Fruit fly (Drosophila melanogaster) whole organism, embryonic: Measurements from ENCODE around the gene Cyp310a1.
A peak's percentile ranks its signal among the peaks of the same experiment; 100 is the strongest.

Source experiments
- Abd-B ChIP-seq: fragments of 200-800 bp; sonication (Bioruptor generic); optimal IDR thresholded peaks from 2 replicates; lab custom pipeline; 2018; ENCODE audit warnings: missing biosample characterization, mild to moderate bottlenecking, missing genetic modification characterization, moderate library complexity
- BtbVII ChIP-seq: fragments of 200-800 bp; sonication (Bioruptor generic); optimal IDR thresholded peaks from 3 replicates; lab custom pipeline; 2017; ENCODE audit warnings: missing biosample characterization, mild to moderate bottlenecking, missing genetic modification characterization
- CG10147 ChIP-seq: fragments of 200-800 bp; sonication (Bioruptor generic); optimal IDR thresholded peaks from 2 replicates; lab custom pipeline; 2019; ENCODE audit warnings: missing biosample characterization, mild to moderate bottlenecking, missing genetic modification characterization, moderate library complexity
- CG10462 ChIP-seq: fragments of 200-800 bp; sonication (Bioruptor generic); optimal IDR thresholded peaks from 2 replicates; lab custom pipeline; 2016; ENCODE audit warnings: missing biosample characterization, missing genetic modification characterization
- CG10654 ChIP-seq: fragments of 200-800 bp; sonication (Bioruptor generic); optimal IDR thresholded peaks from 2 replicates; lab custom pipeline; 2016; ENCODE audit warnings: missing biosample characterization, missing genetic modification characterization
- CG11456 ChIP-seq: fragments of 200-800 bp; sonication (Bioruptor generic); IDR thresholded peaks from 3 replicates; pipeline ENCODE4 v1.3.6; 2022; ENCODE audit warnings: missing biosample characterization, missing genetic modification characterization
- CG12769 ChIP-seq: fragments of 200-800 bp; sonication (Bioruptor generic); optimal IDR thresholded peaks from 2 replicates; lab custom pipeline; 2019; ENCODE audit warnings: missing biosample characterization, mild to moderate bottlenecking, missing genetic modification characterization, moderate library complexity
- CG14050 ChIP-seq: fragments of 200-800 bp; sonication (Bioruptor generic); IDR thresholded peaks from 3 replicates; pipeline ENCODE4 v1.3.6; 2022; ENCODE audit warnings: missing biosample characterization, missing genetic modification characterization
- CG14710 ChIP-seq: fragments of 200-800 bp; sonication (Bioruptor generic); optimal IDR thresholded peaks from 3 replicates; lab custom pipeline; 2019; ENCODE audit warnings: missing biosample characterization, mild to moderate bottlenecking, missing genetic modification characterization, moderate library complexity
- CG15011 ChIP-seq: fragments of 200-800 bp; sonication (Bioruptor generic); optimal IDR thresholded peaks from 3 replicates; lab custom pipeline; 2018; ENCODE audit warnings: missing biosample characterization, mild to moderate bottlenecking, missing genetic modification characterization
- CG1529 ChIP-seq: fragments of 200-800 bp; sonication (Bioruptor generic); optimal IDR thresholded peaks from 3 replicates; lab custom pipeline; 2018; ENCODE audit warnings: missing biosample characterization, missing genetic modification characterization
- CG15479 ChIP-seq: fragments of 200-800 bp; sonication (Bioruptor generic); optimal IDR thresholded peaks from 3 replicates; lab custom pipeline; 2019; ENCODE audit warnings: missing biosample characterization, mild to moderate bottlenecking, missing genetic modification characterization, moderate library complexity
- CG1603 ChIP-seq: fragments of 200-800 bp; sonication (Bioruptor generic); optimal IDR thresholded peaks from 2 replicates; lab custom pipeline; 2019; ENCODE audit warnings: missing biosample characterization, mild to moderate bottlenecking, missing genetic modification characterization, moderate library complexity
- CG18011 ChIP-seq: fragments of 200-800 bp; sonication (Bioruptor generic); optimal IDR thresholded peaks from 2 replicates; lab custom pipeline; 2017; ENCODE audit warnings: missing biosample characterization, missing genetic modification characterization, mild to moderate bottlenecking, moderate library complexity, missing genotype
- CG2120 ChIP-seq: fragments of 200-800 bp; sonication (Bioruptor generic); optimal IDR thresholded peaks from 3 replicates; lab custom pipeline; 2016; ENCODE audit warnings: missing biosample characterization, missing genetic modification characterization
- CG2678 ChIP-seq: fragments of 200-800 bp; sonication (Bioruptor generic); optimal IDR thresholded peaks from 3 replicates; lab custom pipeline; 2019; ENCODE audit warnings: missing biosample characterization, mild to moderate bottlenecking, missing genetic modification characterization, moderate library complexity
- CG3065 ChIP-seq: fragments of 200-800 bp; sonication (Bioruptor generic); optimal IDR thresholded peaks from 2 replicates; lab custom pipeline; 2016; ENCODE audit warnings: missing biosample characterization, missing genetic modification characterization
- CG34376 ChIP-seq: fragments of 200-800 bp; sonication (Bioruptor generic); optimal IDR thresholded peaks from 2 replicates; lab custom pipeline; 2018; ENCODE audit warnings: missing biosample characterization, mild to moderate bottlenecking, missing genetic modification characterization
- CG4820 ChIP-seq: fragments of 200-800 bp; sonication (Bioruptor generic); optimal IDR thresholded peaks from 3 replicates; lab custom pipeline; 2016; ENCODE audit warnings: missing biosample characterization, missing genetic modification characterization
- CG6791 ChIP-seq: fragments of 200-800 bp; sonication (Bioruptor generic); IDR thresholded peaks from 3 replicates; pipeline ENCODE4 v1.3.6; 2022; ENCODE audit warnings: missing biosample characterization, missing genetic modification characterization; ENCODE audit not compliant: partially characterized antibody
- CHES-1-like ChIP-seq: fragments of 200-800 bp; sonication (Bioruptor generic); optimal IDR thresholded peaks from 2 replicates; lab custom pipeline; 2016; ENCODE audit warnings: missing biosample characterization, missing genetic modification characterization
- CrebB ChIP-seq: fragments of 200-800 bp; sonication (Bioruptor generic); optimal IDR thresholded peaks from 3 replicates; lab custom pipeline; 2018; ENCODE audit warnings: missing biosample characterization, mild to moderate bottlenecking, missing genetic modification characterization
- Dad ChIP-seq: fragments of 200-800 bp; sonication (Bioruptor generic); optimal IDR thresholded peaks from 3 replicates; lab custom pipeline; 2016; ENCODE audit warnings: missing biosample characterization, missing genetic modification characterization
- Dll ChIP-seq: fragments of 200-800 bp; sonication (Bioruptor generic); IDR thresholded peaks from 4 replicates; pipeline ENCODE4 v1.3.6; 2022; ENCODE audit warnings: missing biosample characterization, missing genetic modification characterization; ENCODE audit not compliant: partially characterized antibody
- Doc2 ChIP-seq: fragments of 200-800 bp; sonication (Bioruptor generic); IDR thresholded peaks from 2 replicates; pipeline ENCODE4 v1.3.6; 2022; ENCODE audit warnings: missing biosample characterization, missing genetic modification characterization
- Ets65A ChIP-seq: fragments of 200-800 bp; sonication (Bioruptor generic); peaks from one replicate; lab custom pipeline; 2016; ENCODE audit warnings: missing biosample characterization, missing genetic modification characterization
- H15 ChIP-seq: fragments of 200-800 bp; sonication (Bioruptor generic); IDR thresholded peaks from 3 replicates; pipeline ENCODE4 v1.3.6; 2022; ENCODE audit warnings: missing biosample characterization, missing genetic modification characterization
- Lpt ChIP-seq: fragments of >200 bp; optimal IDR thresholded peaks from 2 replicates; lab custom pipeline; 2018; ENCODE audit warnings: missing biosample characterization, missing genetic modification characterization
- Mad ChIP-seq: fragments of 200-800 bp; sonication (Bioruptor generic); optimal IDR thresholded peaks from 2 replicates; lab custom pipeline; 2016; ENCODE audit warnings: missing biosample characterization, missing genetic modification characterization
- Neu2 ChIP-seq: fragments of 200-800 bp; sonication (Bioruptor generic); optimal IDR thresholded peaks from 3 replicates; lab custom pipeline; 2016; ENCODE audit warnings: missing biosample characterization, missing genetic modification characterization, borderline replicate concordance
- Ssrp ChIP-seq: fragments of 200-800 bp; sonication (Bioruptor generic); optimal IDR thresholded peaks from 2 replicates; lab custom pipeline; 2018; ENCODE audit warnings: missing biosample characterization, mild to moderate bottlenecking, missing genetic modification characterization, moderate library complexity
- ash1 ChIP-seq: fragments of 200-800 bp; sonication (Bioruptor generic); optimal IDR thresholded peaks from 2 replicates; lab custom pipeline; 2018; ENCODE audit warnings: missing biosample characterization, mild to moderate bottlenecking, missing genetic modification characterization
- bigmax ChIP-seq: fragments of 200-800 bp; sonication (Bioruptor generic); optimal IDR thresholded peaks from 2 replicates; lab custom pipeline; 2018; ENCODE audit warnings: missing biosample characterization, mild to moderate bottlenecking, missing genetic modification characterization
- bowl ChIP-seq: fragments of 200-800 bp; sonication (Bioruptor generic); IDR thresholded peaks from 2 replicates; pipeline ENCODE4 v1.3.6; 2022; ENCODE audit warnings: missing biosample characterization, missing genetic modification characterization
- chif ChIP-seq, 2 experiments: fragments of 200-800 bp; sonication (Bioruptor generic); optimal IDR thresholded peaks; 3 replicates each; lab custom pipeline; 2016; ENCODE audit warnings: missing biosample characterization in 2 of 2, missing genetic modification characterization in 2 of 2
- chm ChIP-seq: fragments of 200-800 bp; sonication (Bioruptor generic); IDR thresholded peaks from 2 replicates; pipeline ENCODE4 v1.3.6; 2022; ENCODE audit warnings: missing biosample characterization, missing genetic modification characterization
- crc ChIP-seq: fragments of 200-800 bp; sonication (Bioruptor generic); optimal IDR thresholded peaks from 2 replicates; lab custom pipeline; 2016; ENCODE audit warnings: missing biosample characterization, missing genetic modification characterization
- fd96Cb ChIP-seq: fragments of 200-800 bp; sonication (Bioruptor generic); optimal IDR thresholded peaks from 2 replicates; lab custom pipeline; 2018; ENCODE audit warnings: missing biosample characterization, mild to moderate bottlenecking, missing genetic modification characterization, moderate library complexity
- gce ChIP-seq: fragments of 200-800 bp; sonication (Bioruptor generic); IDR thresholded peaks from 3 replicates; pipeline ENCODE4 v1.3.6; 2022; ENCODE audit warnings: missing biosample characterization, missing genetic modification characterization
- insv ChIP-seq, 2 experiments: fragments of 200-800 bp; sonication (Bioruptor generic); optimal IDR thresholded peaks; 3 replicates each; lab custom pipeline; 2016 to 2018; ENCODE audit warnings: missing biosample characterization in 2 of 2, missing genetic modification characterization in 2 of 2
- lola ChIP-seq, 3 experiments: fragments of >200 bp in 2 of 3; fragments of 200-800 bp in 1 of 3; sonication (Bioruptor generic) in 1 of 3; optimal IDR thresholded peaks; 2 replicates each; lab custom pipeline; 2017 to 2019; ENCODE audit warnings: missing biosample characterization in 3 of 3, missing genetic modification characterization in 3 of 3, mild to moderate bottlenecking in 1 of 3, moderate library complexity in 1 of 3
- org-1 ChIP-seq: fragments of 200-800 bp; sonication (Bioruptor generic); optimal IDR thresholded peaks from 2 replicates; lab custom pipeline; 2017; ENCODE audit warnings: missing biosample characterization, missing genetic modification characterization
- pnt ChIP-seq: fragments of 200-800 bp; sonication (Bioruptor generic); optimal IDR thresholded peaks from 3 replicates; lab custom pipeline; 2016; ENCODE audit warnings: missing biosample characterization, missing genetic modification characterization
- sna ChIP-seq: fragments of 200-800 bp; sonication (Bioruptor generic); IDR thresholded peaks from 2 replicates; pipeline ENCODE4 v1.3.6; 2022; ENCODE audit warnings: missing biosample characterization, missing genetic modification characterization; ENCODE audit not compliant: partially characterized antibody
- tio ChIP-seq: fragments of 200-800 bp; sonication (Bioruptor generic); optimal IDR thresholded peaks from 2 replicates; lab custom pipeline; 2017; ENCODE audit warnings: missing biosample characterization, missing genetic modification characterization, inconsistent platforms
- toy ChIP-seq: fragments of 200-800 bp; sonication (Bioruptor generic); IDR thresholded peaks from 2 replicates; pipeline ENCODE4 v1.3.6; 2022; ENCODE audit warnings: missing biosample characterization, missing genetic modification characterization
- twi ChIP-seq: fragments of 200-800 bp; optimal IDR thresholded peaks from 2 replicates; lab custom pipeline; 2019; ENCODE audit warnings: missing biosample characterization, mild to moderate bottlenecking, missing genetic modification characterization, moderate library complexity
- tx ChIP-seq: fragments of 200-800 bp; sonication (Bioruptor generic); optimal IDR thresholded peaks from 2 replicates; lab custom pipeline; 2016; ENCODE audit warnings: missing biosample characterization, missing genetic modification characterization

Gene Cyp310a1

dm6 chr2L:18676948-18677820 is 24.4 kb upstream of the Cyp310a1 start, which contains the start of the genes Mst36Fa and CG31751 (continued):
- peak; percentile 90 for TF ChIP-seq CG34376 (GFP tag; lab: Kevin White, UChicago)
- peak; percentile 33; the same call in 1 of the 3 replicates for TF ChIP-seq CG14050 (GFP tag; lab: Robert Waterston, UW)
- TF ChIP-seq H15 (GFP tag; lab: Robert Waterston, UW): peak; percentile 39; the same call in 2 of the 3 replicates
- TF ChIP-seq Mad: peak; percentile 68
- TF ChIP-seq org-1 (GFP tag; lab: Kevin White, UChicago): peak; percentile 88
- peak; percentile 75 for TF ChIP-seq CHES-1-like
- TF ChIP-seq CG6791 (GFP tag; lab: Robert Waterston, UW): no peak
- peak; percentile 13 for TF ChIP-seq CG4820 (GFP tag; lab: Kevin White, UChicago)
- peak; percentile 42 to 75 for TF ChIP-seq chif (GFP tag; optimal IDR thresholded peaks at IDR 0.05; lab: Kevin White, UChicago)
- TF ChIP-seq tx (GFP tag; lab: Kevin White, UChicago): peak; percentile 78
- TF ChIP-seq BtbVII (GFP tag; lab: Kevin White, UChicago): peak; percentile 88
- TF ChIP-seq CG10654 (GFP tag; lab: Kevin White, UChicago): peak; percentile 75
- TF ChIP-seq CG2678 (tag; lab: Kevin White, UChicago): peak; percentile 87
- peak; percentile 91 for TF ChIP-seq CrebB (tag; lab: Kevin White, UChicago)
- TF ChIP-seq pnt (GFP tag; lab: Kevin White, UChicago): peak; percentile 55
- TF ChIP-seq bigmax: no peak
- TF ChIP-seq toy (GFP tag; lab: Robert Waterston, UW): 0 out of 2 replicates have a peak, but pooled peaks have one; percentile 33
- TF ChIP-seq Ssrp (tag; lab: Kevin White, UChicago): peak; percentile 9
- peak; percentile 70 for TF ChIP-seq Dad (GFP tag; lab: Kevin White, UChicago)
- peak; percentile 57 for TF ChIP-seq CG14710 (tag; lab: Kevin White, UChicago)
- TF ChIP-seq CG2120 (GFP tag; lab: Kevin White, UChicago): peak; percentile 71
- TF ChIP-seq sna (GFP tag; lab: Robert Waterston, UW): no peak
- TF ChIP-seq Ets65A (GFP tag; lab: Kevin White, UChicago): no peak
- no peak for TF ChIP-seq bowl (GFP tag; lab: Robert Waterston, UW)
- peak; percentile 8 for TF ChIP-seq twi (tag; lab: Kevin White, UChicago)
- peak; percentile 41 for TF ChIP-seq CG18011
- peak; percentile 45; the same call in 1 of the 4 replicates for TF ChIP-seq Dll
- peak; percentile 18 for TF ChIP-seq CG10462 (GFP tag; lab: Kevin White, UChicago)
- no peak for TF ChIP-seq CG15479 (GFP tag; lab: Kevin White, UChicago)
- TF ChIP-seq fd96Cb (tag; lab: Kevin White, UChicago): peak; percentile 31
- peak; percentile 83 for TF ChIP-seq CG11456 (GFP tag; lab: Robert Waterston, UW)
- peak; percentile 78 for TF ChIP-seq crc (GFP tag; lab: Kevin White, UChicago)
- no peak for TF ChIP-seq Doc2 (GFP tag; lab: Robert Waterston, UW)
- peak in 1 of 3 experiments; percentile 34 for TF ChIP-seq lola (GFP tag; optimal IDR thresholded peaks at IDR 0.05; lab: Kevin White, UChicago)
- TF ChIP-seq Neu2 (GFP tag; lab: Kevin White, UChicago): no peak
- TF ChIP-seq CG12769: peak; percentile 89
- TF ChIP-seq CG1529: peak; percentile 82
- TF ChIP-seq CG1603 (tag; lab: Kevin White, UChicago): peak; percentile 53
- no peak for TF ChIP-seq Lpt (GFP tag; lab: Kevin White, UChicago)
- TF ChIP-seq Abd-B: peak; percentile 26
- TF ChIP-seq CG15011: peak; percentile 79
- TF ChIP-seq ash1 (GFP tag; lab: Kevin White, UChicago): peak; percentile 88
- TF ChIP-seq CG3065 (GFP tag; lab: Kevin White, UChicago): peak; percentile 74
- peak; percentile 44; the same call in 1 of the 3 replicates for TF ChIP-seq gce (GFP tag; lab: Robert Waterston, UW)
- TF ChIP-seq CG10147: no peak
- peak; percentile 17 for TF ChIP-seq tio (GFP tag; lab: Kevin White, UChicago)
- TF ChIP-seq insv (GFP tag; optimal IDR thresholded peaks at IDR 0.05; lab: Kevin White, UChicago): peak in 1 of 2 experiments; percentile 66
- TF ChIP-seq chm (GFP tag; lab: Robert Waterston, UW): peak; percentile 74
